Fruit fly (Drosophila melanogaster) whole organism, adult: Measurements from ENCODE around the gene CG13318.

Source experiments
- CG11617 ChIP-seq: fragments of 200-800 bp; sonication (Bioruptor generic); optimal IDR thresholded peaks from 2 replicates; lab custom pipeline; 2017; ENCODE audit warnings: mild to moderate bottlenecking, missing biosample characterization, missing genetic modification reagents, missing genetic modification characterization
- CG12768 ChIP-seq: fragments of 200-800 bp; sonication (Bioruptor generic); optimal IDR thresholded peaks from 2 replicates; lab custom pipeline; 2017; ENCODE audit warnings: missing biosample characterization, missing genetic modification characterization, mild to moderate bottlenecking, moderate library complexity, missing genetic modification reagents
- CG14711 ChIP-seq: fragments of 200-800 bp; sonication (Bioruptor generic); optimal IDR thresholded peaks from 2 replicates; lab custom pipeline; 2018; ENCODE audit warnings: missing biosample characterization, mild to moderate bottlenecking, missing genetic modification characterization, moderate library complexity
- CG5204 ChIP-seq: fragments of 200-800 bp; sonication (Bioruptor generic); optimal IDR thresholded peaks from 2 replicates; lab custom pipeline; 2016; ENCODE audit warnings: missing biosample characterization, missing genetic modification characterization
- Hr96 ChIP-seq: fragments of 200-800 bp; sonication (Bioruptor generic); optimal IDR thresholded peaks from 2 replicates; lab custom pipeline; 2016; ENCODE audit warnings: missing biosample characterization, missing genetic modification characterization
- Mnt ChIP-seq: fragments of 200-800 bp; sonication (Bioruptor generic); optimal IDR thresholded peaks from 2 replicates; lab custom pipeline; 2016; ENCODE audit warnings: missing biosample characterization, mild to moderate bottlenecking, missing genetic modification characterization
- bab1 ChIP-seq: fragments of 200-800 bp; sonication (Bioruptor generic); optimal IDR thresholded peaks from 3 replicates; lab custom pipeline; 2019; ENCODE audit warnings: missing biosample characterization, mild to moderate bottlenecking, missing genetic modification characterization, moderate library complexity
- cic ChIP-seq: fragments of 200-800 bp; sonication (Bioruptor generic); optimal IDR thresholded peaks from 2 replicates; lab custom pipeline; 2017; ENCODE audit warnings: missing biosample characterization, mild to moderate bottlenecking, missing genetic modification characterization, moderate library complexity
- cnc ChIP-seq, 2 experiments: fragments of >200 bp; optimal IDR thresholded peaks; 2 replicates each; lab custom pipeline; 2017
- kay ChIP-seq: fragments of 200-800 bp; sonication (Bioruptor generic); peaks from one replicate; lab custom pipeline; 2016; ENCODE audit warnings: missing biosample characterization, missing genetic modification characterization, borderline replicate concordance
- ovo ChIP-seq: fragments of 200-800 bp; sonication (Bioruptor generic); optimal IDR thresholded peaks from 2 replicates; lab custom pipeline; 2016; ENCODE audit warnings: missing biosample characterization, missing genetic modification characterization
- pad ChIP-seq: fragments of 200-800 bp; sonication (Bioruptor generic); optimal IDR thresholded peaks from 3 replicates; lab custom pipeline; 2017; ENCODE audit warnings: missing biosample characterization, missing genetic modification characterization, mild to moderate bottlenecking, moderate library complexity, missing genetic modification reagents
- tj ChIP-seq: fragments of 200-800 bp; sonication (Bioruptor generic); optimal IDR thresholded peaks from 3 replicates; lab custom pipeline; 2017; ENCODE audit warnings: missing biosample characterization, mild to moderate bottlenecking, missing genetic modification characterization, moderate library complexity
- toe ChIP-seq: fragments of 200-800 bp; sonication (Bioruptor generic); optimal IDR thresholded peaks from 2 replicates; lab custom pipeline; 2016; ENCODE audit warnings: missing biosample characterization, missing genetic modification characterization

DNA sequence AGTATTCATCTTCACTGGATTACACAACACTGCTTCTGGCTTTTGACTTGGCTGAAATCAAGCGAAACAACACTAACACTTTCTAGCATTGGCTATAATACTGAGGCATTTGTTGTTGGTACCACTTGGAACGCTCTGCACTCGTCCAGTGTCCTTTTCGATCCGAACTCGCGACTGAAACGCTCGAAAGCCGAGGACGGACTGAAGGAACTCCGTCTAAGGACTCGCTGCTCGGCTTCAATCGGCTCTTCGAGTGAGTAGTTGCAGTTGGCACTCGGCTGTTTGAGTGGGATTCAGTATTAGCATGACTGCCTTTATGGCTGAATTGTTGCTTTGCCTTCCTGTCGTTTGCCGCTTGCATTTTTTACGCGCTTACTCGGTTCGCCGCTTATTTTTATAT is 4.5 kb downstream of the CG13318 start, which contains the start of the genes CG34135 and CG11768:
- TF ChIP-seq kay (no peak), toe (GFP tag; lab: Kevin White, UChicago) (no peak), ovo (no peak), cic (no peak), CG11617 (GFP tag; lab: Kevin White, UChicago) (no peak), Hr96 (GFP tag; lab: Kevin White, UChicago) (no peak), bab1 (GFP tag; lab: Kevin White, UChicago) (no peak), Mnt (GFP tag; lab: Kevin White, UChicago) (no peak), pad (GFP tag; lab: Kevin White, UChicago) (no peak), CG5204 (no peak), CG14711 (tag; lab: Kevin White, UChicago) (no peak), cnc (optimal IDR thresholded peaks at IDR 0.05; lab: Kevin White, UChicago) (no peak), tj (GFP tag; lab: Kevin White, UChicago) (no peak), CG12768 (GFP tag; lab: Kevin White, UChicago) (no peak)
